Fruit fly (Drosophila melanogaster) whole organism, embryonic: ENCODE data around the gene CG31189.
A peak's percentile ranks its signal among the peaks of the same experiment; 100 is the strongest.

Experiments
- Bgb ChIP-seq: fragments of 200-800 bp; sonication (Bioruptor generic); IDR thresholded peaks from 2 replicates; pipeline ENCODE4 v1.3.6; 2022; ENCODE audit warnings: missing biosample characterization, missing genetic modification characterization; ENCODE audit not compliant: partially characterized antibody
- CG15514 ChIP-seq: fragments of 200-800 bp; sonication (Bioruptor generic); optimal IDR thresholded peaks from 3 replicates; lab custom pipeline; 2017; ENCODE audit warnings: missing biosample characterization, missing genetic modification characterization, mild to moderate bottlenecking, moderate library complexity, missing genetic modification reagents
- CG15601 ChIP-seq: fragments of 200-800 bp; sonication (Bioruptor generic); optimal IDR thresholded peaks from 3 replicates; lab custom pipeline; 2019; ENCODE audit warnings: missing biosample characterization, mild to moderate bottlenecking, missing genetic modification characterization, moderate library complexity
- CG1603 ChIP-seq: fragments of 200-800 bp; sonication (Bioruptor generic); optimal IDR thresholded peaks from 2 replicates; lab custom pipeline; 2019; ENCODE audit warnings: missing biosample characterization, mild to moderate bottlenecking, missing genetic modification characterization, moderate library complexity
- CG17359 ChIP-seq: fragments of 200-800 bp; sonication (Bioruptor generic); optimal IDR thresholded peaks from 3 replicates; lab custom pipeline; 2018; ENCODE audit warnings: missing biosample characterization, mild to moderate bottlenecking, missing genetic modification characterization, moderate library complexity
- CG17361 ChIP-seq: fragments of 200-800 bp; sonication (Bioruptor generic); IDR thresholded peaks from 3 replicates; pipeline ENCODE4 v1.3.6; 2022; ENCODE audit warnings: missing biosample characterization, missing genetic modification characterization
- CG17802 ChIP-seq: fragments of 200-800 bp; sonication (Bioruptor generic); optimal IDR thresholded peaks from 2 replicates; lab custom pipeline; 2018; ENCODE audit warnings: missing biosample characterization, mild to moderate bottlenecking, missing genetic modification characterization, moderate library complexity
- CG18619 ChIP-seq: fragments of 200-800 bp; sonication (Bioruptor generic); optimal IDR thresholded peaks from 3 replicates; lab custom pipeline; 2017; ENCODE audit warnings: missing biosample characterization, mild to moderate bottlenecking, missing genetic modification characterization
- CG2116 ChIP-seq: fragments of 200-800 bp; sonication (Bioruptor generic); optimal IDR thresholded peaks from 3 replicates; lab custom pipeline; 2018; ENCODE audit warnings: missing biosample characterization, mild to moderate bottlenecking, missing genetic modification characterization
- CG31365 ChIP-seq: fragments of 200-800 bp; sonication (Bioruptor generic); optimal IDR thresholded peaks from 2 replicates; lab custom pipeline; 2018; ENCODE audit warnings: missing biosample characterization, mild to moderate bottlenecking, missing genetic modification characterization
- CG34376 ChIP-seq: fragments of 200-800 bp; sonication (Bioruptor generic); optimal IDR thresholded peaks from 2 replicates; lab custom pipeline; 2018; ENCODE audit warnings: missing biosample characterization, mild to moderate bottlenecking, missing genetic modification characterization
- CG4282 ChIP-seq: fragments of 200-800 bp; sonication (Bioruptor generic); optimal IDR thresholded peaks from 2 replicates; lab custom pipeline; 2016; ENCODE audit warnings: missing biosample characterization, missing genetic modification characterization
- CG6175 ChIP-seq: fragments of 200-800 bp; sonication (Bioruptor generic); IDR thresholded peaks from 3 replicates; pipeline ENCODE4 v1.3.6; 2022; ENCODE audit warnings: missing biosample characterization, missing genetic modification characterization
- CG8388 ChIP-seq: fragments of 200-800 bp; sonication (Bioruptor generic); optimal IDR thresholded peaks from 2 replicates; lab custom pipeline; 2019; ENCODE audit warnings: missing biosample characterization, mild to moderate bottlenecking, missing genetic modification characterization, moderate library complexity
- CG8478 ChIP-seq: fragments of >200 bp; optimal IDR thresholded peaks from 2 replicates; lab custom pipeline; 2018
- CG9437 ChIP-seq: fragments of 200-800 bp; sonication (Bioruptor generic); optimal IDR thresholded peaks from 2 replicates; lab custom pipeline; 2018; ENCODE audit warnings: missing biosample characterization, mild to moderate bottlenecking, missing genetic modification characterization
- CG9797 ChIP-seq: fragments of 200-800 bp; sonication (Bioruptor generic); optimal IDR thresholded peaks from 3 replicates; lab custom pipeline; 2018; ENCODE audit warnings: missing biosample characterization, mild to moderate bottlenecking, missing genetic modification characterization
- CkIIα-i1 ChIP-seq: fragments of 200-800 bp; sonication (Bioruptor generic); IDR thresholded peaks from 2 replicates; pipeline ENCODE4 v1.3.6; 2022; ENCODE audit warnings: missing biosample characterization, missing genetic modification characterization
- E2f2 ChIP-seq: fragments of 200-800 bp; sonication (Bioruptor generic); IDR thresholded peaks from 2 replicates; pipeline ENCODE4 v1.3.6; 2022; ENCODE audit warnings: missing biosample characterization, missing genetic modification characterization
- Ets97D ChIP-seq: fragments of 200-800 bp; sonication (Bioruptor generic); optimal IDR thresholded peaks from 3 replicates; lab custom pipeline; 2016; ENCODE audit warnings: missing biosample characterization, missing genetic modification characterization
- Fer2 ChIP-seq: fragments of 200-800 bp; sonication (Bioruptor generic); optimal IDR thresholded peaks from 2 replicates; lab custom pipeline; 2018; ENCODE audit warnings: missing biosample characterization, mild to moderate bottlenecking, missing genetic modification characterization, moderate library complexity
- H15 ChIP-seq: fragments of 200-800 bp; sonication (Bioruptor generic); IDR thresholded peaks from 3 replicates; pipeline ENCODE4 v1.3.6; 2022; ENCODE audit warnings: missing biosample characterization, missing genetic modification characterization
- HmgD ChIP-seq: fragments of 200-800 bp; sonication (Bioruptor generic); optimal IDR thresholded peaks from 3 replicates; lab custom pipeline; 2016; ENCODE audit warnings: missing biosample characterization, missing genetic modification characterization
- HmgZ ChIP-seq: fragments of 200-800 bp; sonication (Bioruptor generic); optimal IDR thresholded peaks from 2 replicates; lab custom pipeline; 2018; ENCODE audit warnings: missing biosample characterization, mild to moderate bottlenecking, missing genetic modification characterization
- Jarid2 ChIP-seq: fragments of 200-800 bp; sonication (Bioruptor generic); optimal IDR thresholded peaks from 3 replicates; lab custom pipeline; 2017; ENCODE audit warnings: mild to moderate bottlenecking, missing biosample characterization, missing genetic modification reagents, missing genetic modification characterization
- MBD-R2 ChIP-seq: fragments of 200-800 bp; sonication (Bioruptor generic); IDR thresholded peaks from 2 replicates; pipeline ENCODE4 v1.3.6; 2022; ENCODE audit warnings: missing biosample characterization, missing genetic modification characterization
- Med ChIP-seq: fragments of 200-800 bp; sonication (Bioruptor generic); peaks from one replicate; lab custom pipeline; 2016; ENCODE audit warnings: missing biosample characterization, missing genetic modification characterization, mild to moderate bottlenecking, inconsistent platforms, moderate library complexity
- NK7.1 ChIP-seq: fragments of 200-800 bp; sonication (Bioruptor generic); optimal IDR thresholded peaks from 3 replicates; lab custom pipeline; 2016; ENCODE audit warnings: missing biosample characterization, missing genetic modification characterization
- Ptx1 ChIP-seq: fragments of 200-800 bp; sonication (Bioruptor generic); IDR thresholded peaks from 2 replicates; pipeline ENCODE4 v1.3.6; 2022; ENCODE audit warnings: missing biosample characterization, missing genetic modification characterization
- Side ChIP-seq: fragments of 200-800 bp; sonication (Bioruptor generic); optimal IDR thresholded peaks from 2 replicates; lab custom pipeline; 2016; ENCODE audit warnings: missing biosample characterization, missing genetic modification characterization
- YL-1 ChIP-seq: fragments of 200-800 bp; sonication (Bioruptor generic); optimal IDR thresholded peaks from 3 replicates; lab custom pipeline; 2017; ENCODE audit warnings: missing biosample characterization, mild to moderate bottlenecking, missing genetic modification characterization
- bigmax ChIP-seq: fragments of 200-800 bp; sonication (Bioruptor generic); optimal IDR thresholded peaks from 2 replicates; lab custom pipeline; 2018; ENCODE audit warnings: missing biosample characterization, mild to moderate bottlenecking, missing genetic modification characterization
- chinmo ChIP-seq: fragments of 200-800 bp; sonication (Bioruptor generic); IDR thresholded peaks from 4 replicates; pipeline ENCODE4 v1.3.6; 2022; ENCODE audit warnings: missing biosample characterization, missing genetic modification characterization; ENCODE audit not compliant: partially characterized antibody
- croc ChIP-seq: fragments of 200-800 bp; sonication (Bioruptor generic); conservative IDR thresholded peaks from 3 replicates; pipeline ENCODE4 v1.3.6; 2022; ENCODE audit warnings: missing biosample characterization, missing genetic modification characterization
- crp ChIP-seq, 2 experiments: fragments of 200-800 bp; sonication (Bioruptor generic); optimal IDR thresholded peaks; 2 replicates in 1 of 2; 3 replicates in 1 of 2; lab custom pipeline; 2017; ENCODE audit warnings: missing biosample characterization in 2 of 2, missing genetic modification characterization in 2 of 2, mild to moderate bottlenecking in 1 of 2, moderate library complexity in 1 of 2
- dati ChIP-seq: fragments of 200-800 bp; sonication (Bioruptor generic); IDR thresholded peaks from 2 replicates; pipeline ENCODE4 v1.3.6; 2022; ENCODE audit warnings: missing biosample characterization, missing genetic modification characterization
- eve ChIP-seq, 2 experiments: fragments of >200 bp; optimal IDR thresholded peaks; 2 replicates each; lab custom pipeline; 2017; ENCODE audit warnings: missing biosample characterization in 2 of 2, missing genetic modification characterization in 2 of 2
- inv ChIP-seq: fragments of 200-800 bp; sonication (Bioruptor generic); IDR thresholded peaks from 2 replicates; pipeline ENCODE4 v1.3.6; 2022; ENCODE audit warnings: missing biosample characterization, missing genetic modification characterization; ENCODE audit not compliant: partially characterized antibody
- lab ChIP-seq: fragments of 200-800 bp; sonication (Bioruptor generic); optimal IDR thresholded peaks from 3 replicates; lab custom pipeline; 2017; ENCODE audit warnings: missing biosample characterization, missing genetic modification characterization, mild to moderate bottlenecking, moderate library complexity, missing genetic modification reagents
- lilli ChIP-seq: fragments of 200-800 bp; sonication (Bioruptor generic); optimal IDR thresholded peaks from 3 replicates; lab custom pipeline; 2016; ENCODE audit warnings: missing biosample characterization, missing genetic modification characterization
- nmo ChIP-seq: fragments of 200-800 bp; sonication (Bioruptor generic); optimal IDR thresholded peaks from 2 replicates; lab custom pipeline; 2018; ENCODE audit warnings: missing biosample characterization, mild to moderate bottlenecking, missing genetic modification characterization, moderate library complexity
- nom ChIP-seq: fragments of 200-800 bp; sonication (Bioruptor generic); optimal IDR thresholded peaks from 2 replicates; lab custom pipeline; 2017; ENCODE audit warnings: missing biosample characterization, missing genetic modification characterization, mild to moderate bottlenecking, moderate library complexity, missing genetic modification reagents
- pzg ChIP-seq: fragments of 200-800 bp; sonication (Bioruptor generic); optimal IDR thresholded peaks from 3 replicates; lab custom pipeline; 2018; ENCODE audit warnings: missing biosample characterization, mild to moderate bottlenecking, missing genetic modification characterization, moderate library complexity
- tna ChIP-seq: fragments of 200-800 bp; sonication (Bioruptor generic); IDR thresholded peaks from 2 replicates; pipeline ENCODE4 v1.3.6; 2022; ENCODE audit warnings: missing biosample characterization, missing genetic modification characterization; ENCODE audit not compliant: partially characterized antibody
- wor ChIP-seq: fragments of 200-800 bp; sonication (Bioruptor generic); IDR thresholded peaks from 2 replicates; pipeline ENCODE4 v1.3.6; 2022; ENCODE audit warnings: missing biosample characterization, missing genetic modification characterization
- zen2 ChIP-seq: fragments of 200-800 bp; sonication (Bioruptor generic); IDR thresholded peaks from 3 replicates; pipeline ENCODE4 v1.3.6; 2022; ENCODE audit warnings: missing biosample characterization, missing genetic modification characterization; ENCODE audit not compliant: partially characterized antibody
- zf30C ChIP-seq: fragments of 200-800 bp; sonication (Bioruptor generic); optimal IDR thresholded peaks from 3 replicates; lab custom pipeline; 2018; ENCODE audit warnings: missing biosample characterization, mild to moderate bottlenecking, missing genetic modification characterization

CG31189 gene

DNA sequence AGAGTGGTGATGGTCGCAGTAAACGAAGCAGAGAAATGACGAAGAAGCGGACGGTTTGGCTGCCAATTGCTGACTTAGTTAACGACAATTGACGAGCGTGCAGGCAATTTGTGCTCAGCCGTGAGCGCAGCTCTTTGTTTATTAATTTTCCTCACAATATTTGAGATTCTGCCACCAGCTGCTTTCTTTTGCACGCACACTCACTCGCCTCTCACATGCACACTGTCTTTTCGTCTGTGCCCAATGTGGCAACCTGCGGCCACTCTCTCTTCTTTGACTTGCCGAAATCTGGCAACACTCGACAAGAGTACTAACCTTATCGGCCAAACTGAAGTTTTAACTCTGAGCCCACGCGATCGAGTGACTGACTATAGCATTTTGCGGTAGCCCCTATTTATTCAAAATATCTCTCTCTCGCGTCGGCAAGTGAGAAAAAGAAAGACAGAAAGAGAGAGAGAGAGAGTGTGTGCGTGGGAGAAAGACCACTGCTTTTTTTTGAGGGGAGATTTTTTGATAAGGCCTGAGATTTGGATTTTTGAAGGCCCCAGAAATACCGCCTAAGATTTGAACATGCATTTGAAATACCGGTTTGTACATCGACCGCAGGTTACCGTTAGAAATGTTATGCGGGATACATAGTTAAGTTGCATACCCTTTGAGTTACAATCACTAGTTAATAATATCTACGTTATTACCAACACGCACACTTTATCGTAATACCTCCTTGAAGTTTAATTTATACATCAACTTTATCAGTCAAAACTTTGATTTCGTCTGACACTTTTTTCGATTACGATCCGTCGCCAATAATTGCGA lies 15.0 kb upstream of the CG31189 start, which contains the start of gene Mvl (continued):
- TF ChIP-seq Jarid2 (GFP tag; lab: Kevin White, UChicago) (peak; percentile 74), NK7.1 (GFP tag; lab: Kevin White, UChicago) (no peak), nom (peak; percentile 28), CG8478 (lab: Kevin White, UChicago) (no peak), CG15514 (GFP tag; lab: Kevin White, UChicago) (peak; percentile 57), CG31365 (tag; lab: Kevin White, UChicago) (peak; percentile 2), E2f2 (peak; percentile 82; the same call in 1 of the 2 replicates), YL-1 (peak; percentile 22), CG4282 (GFP tag; lab: Kevin White, UChicago) (no peak), bigmax (GFP tag; lab: Kevin White, UChicago) (peak; percentile 82), CG9437 (GFP tag; lab: Kevin White, UChicago) (no peak), wor (GFP tag; lab: Robert Waterston, UW) (no peak), Bgb (GFP tag; lab: Robert Waterston, UW) (peak; percentile 48; the same call in 1 of the 2 replicates), H15 (GFP tag; lab: Robert Waterston, UW) (no peak), CkIIα-i1 (GFP tag; lab: Robert Waterston, UW) (no peak), zf30C (GFP tag; lab: Kevin White, UChicago) (peak; percentile 9), MBD-R2 (peak; percentile 49; the same call in 1 of the 2 replicates), CG6175 (GFP tag; lab: Robert Waterston, UW) (peak; percentile 89), CG1603 (tag; lab: Kevin White, UChicago) (peak; percentile 58), croc (GFP tag; lab: Robert Waterston, UW) (no peak), inv (GFP tag; lab: Robert Waterston, UW) (0 out of 2 replicates have a peak, but pooled peaks have one; percentile 15), lilli (GFP tag; lab: Kevin White, UChicago) (peak; percentile 29), dati (GFP tag; lab: Robert Waterston, UW) (no peak), tna (GFP tag; lab: Robert Waterston, UW) (0 out of 2 replicates have a peak, but pooled peaks have one; percentile 19), CG18619 (GFP tag; lab: Kevin White, UChicago) (no peak), eve (GFP tag; optimal IDR thresholded peaks at IDR 0.05; lab: Kevin White, UChicago) (peak in 1 of 2 experiments; percentile 73), CG9797 (peak; percentile 17), CG15601 (peak; percentile 20), crp (GFP tag; optimal IDR thresholded peaks at IDR 0.05; lab: Kevin White, UChicago) (peak in 1 of 2 experiments; percentile 72), CG17359 (tag; lab: Kevin White, UChicago) (peak; percentile 9), CG17361 (GFP tag; lab: Robert Waterston, UW) (0 out of 3 replicates have a peak, but pooled peaks have one; percentile 17), chinmo (peak; percentile 89; the same call in 1 of the 4 replicates), CG34376 (GFP tag; lab: Kevin White, UChicago) (peak; percentile 65), CG2116 (peak; percentile 44), Med (peak; percentile 69), Fer2 (tag; lab: Kevin White, UChicago) (no peak), lab (peak; percentile 71), HmgD (GFP tag; lab: Kevin White, UChicago) (peak; percentile 72), CG8388 (no peak), Side (GFP tag; lab: Kevin White, UChicago) (peak; percentile 25), zen2 (GFP tag; lab: Robert Waterston, UW) (peak; percentile 71; the same call in 2 of the 3 replicates), CG17802 (tag; lab: Kevin White, UChicago) (no peak), pzg (GFP tag; lab: Kevin White, UChicago) (peak; percentile 72), HmgZ (peak; percentile 81), Ets97D (GFP tag; lab: Kevin White, UChicago) (peak; percentile 48), nmo (GFP tag; lab: Kevin White, UChicago) (peak; percentile 39), Ptx1 (no peak)
